Fruit fly (Drosophila melanogaster): ENCODE measurements around the gene CG10700.

dm6 chr2L:19037455-19037854 lies 41.4 kb downstream of the CG10700 start:
- TF ChIP-seq pan (optimal IDR thresholded peaks at IDR 0.05), result no peak
- no peak for TF ChIP-seq CG8478 (optimal IDR thresholded peaks at IDR 0.05)
- TF ChIP-seq Dll (optimal IDR thresholded peaks at IDR 0.05), result no peak
- TF ChIP-seq EcR (GFP tag; optimal IDR thresholded peaks at IDR 0.05), result no peak

Measured in whole organism.